Worm (Caenorhabditis elegans) whole organism, late embryonic: Measurements from ENCODE around the gene idpp-6.

Source experiments
- C38D4.7 ChIP-seq: fragments of 200-800 bp; sonication (Bioruptor generic); optimal IDR thresholded peaks from 2 replicates; lab custom pipeline; 2018; ENCODE audit warnings: mild to moderate bottlenecking, missing genetic modification characterization, moderate library complexity, missing compliant biosample characterization
- K02D7.2 ChIP-seq: sonication (generic microtip); optimal IDR thresholded peaks from 2 replicates; lab custom pipeline; 2017; ENCODE audit warnings: mild to moderate bottlenecking, missing genetic modification characterization, missing compliant biosample characterization
- K09A11.1 ChIP-seq: sonication (generic microtip); optimal IDR thresholded peaks from 2 replicates; lab custom pipeline; 2017; ENCODE audit warnings: antibody characterized with exemption, mild to moderate bottlenecking, missing genetic modification characterization, missing compliant biosample characterization; ENCODE audit not compliant: insufficient read depth
- T23F11.4 ChIP-seq: fragments of 200-800 bp; sonication (Bioruptor generic); optimal IDR thresholded peaks from 2 replicates; lab custom pipeline; 2018; ENCODE audit warnings: mild to moderate bottlenecking, missing genetic modification characterization, missing compliant biosample characterization
- ahr-1 ChIP-seq: sonication (generic microtip); optimal IDR thresholded peaks from 2 replicates; lab custom pipeline; 2016; ENCODE audit warnings: missing genetic modification characterization, missing compliant biosample characterization
- ceh-14 ChIP-seq: sonication (generic microtip); optimal IDR thresholded peaks from 2 replicates; lab custom pipeline; 2016; ENCODE audit warnings: missing genotype, missing genetic modification characterization, missing compliant biosample characterization
- ceh-18 ChIP-seq: sonication (generic microtip); optimal IDR thresholded peaks from 2 replicates; lab custom pipeline; 2016; ENCODE audit warnings: missing genetic modification characterization, missing compliant biosample characterization
- ceh-19 ChIP-seq: fragments of 200-800 bp; sonication (Bioruptor generic); optimal IDR thresholded peaks from 2 replicates; lab custom pipeline; 2018; ENCODE audit warnings: mild to moderate bottlenecking, missing genetic modification characterization, missing compliant biosample characterization
- ceh-22 ChIP-seq: sonication (generic microtip); optimal IDR thresholded peaks from 2 replicates; lab custom pipeline; 2017; ENCODE audit warnings: missing biosample characterization, missing genetic modification characterization
- ceh-24 ChIP-seq: sonication (generic microtip); optimal IDR thresholded peaks from 2 replicates; lab custom pipeline; 2016; ENCODE audit warnings: mild to moderate bottlenecking, missing genetic modification characterization, missing compliant biosample characterization
- ceh-30 ChIP-seq: fragments of 150-350 bp; optimal IDR thresholded peaks from 2 replicates; lab custom pipeline; 2014; ENCODE audit warnings: missing biosample characterization, missing genetic modification characterization
- ceh-31 ChIP-seq: sonication (generic microtip); optimal IDR thresholded peaks from 2 replicates; lab custom pipeline; 2016; ENCODE audit warnings: missing genetic modification characterization, missing compliant biosample characterization
- ceh-45 ChIP-seq: fragments of 200-800 bp; sonication (Bioruptor generic); IDR thresholded peaks from 2 replicates; pipeline ENCODE4 v1.3.6; 2022; ENCODE audit warnings: missing genetic modification reagents, missing genetic modification characterization, missing compliant biosample characterization
- ceh-48 ChIP-seq: sonication (generic microtip); optimal IDR thresholded peaks from 2 replicates; lab custom pipeline; 2016; ENCODE audit warnings: missing genetic modification characterization, inconsistent platforms, missing compliant biosample characterization
- che-1 ChIP-seq: sonication (generic microtip); optimal IDR thresholded peaks from 2 replicates; lab custom pipeline; 2016; ENCODE audit warnings: mild to moderate bottlenecking, missing genetic modification characterization, missing compliant biosample characterization
- dmd-4 ChIP-seq: sonication (generic microtip); optimal IDR thresholded peaks from 2 replicates; lab custom pipeline; 2016; ENCODE audit warnings: borderline replicate concordance, missing genetic modification characterization, missing compliant biosample characterization
- elt-2 ChIP-seq: sonication (generic microtip); optimal IDR thresholded peaks from 2 replicates; lab custom pipeline; 2016; ENCODE audit warnings: missing genetic modification reagents, missing genetic modification characterization, missing compliant biosample characterization
- elt-4 ChIP-seq: sonication (generic microtip); optimal IDR thresholded peaks from 2 replicates; lab custom pipeline; 2016; ENCODE audit warnings: missing genetic modification characterization, missing compliant biosample characterization
- ets-4 ChIP-seq: sonication (generic microtip); optimal IDR thresholded peaks from 2 replicates; lab custom pipeline; 2016; ENCODE audit warnings: missing genetic modification characterization, missing compliant biosample characterization
- fax-1 ChIP-seq: sonication (generic microtip); optimal IDR thresholded peaks from 2 replicates; lab custom pipeline; 2016; ENCODE audit warnings: missing genotype, missing genetic modification characterization, missing compliant biosample characterization
- hlh-13 ChIP-seq: fragments of 200-800 bp; sonication (Bioruptor generic); optimal IDR thresholded peaks from 2 replicates; lab custom pipeline; 2018; ENCODE audit warnings: mild to moderate bottlenecking, missing genetic modification characterization, missing compliant biosample characterization
- hlh-15 ChIP-seq: sonication (generic microtip); optimal IDR thresholded peaks from 2 replicates; lab custom pipeline; 2016; ENCODE audit warnings: missing genetic modification characterization, missing compliant biosample characterization
- hlh-30 ChIP-seq: sonication (generic microtip); optimal IDR thresholded peaks from 2 replicates; lab custom pipeline; 2017; ENCODE audit warnings: antibody characterized with exemption, missing genetic modification characterization, missing compliant biosample characterization; ENCODE audit not compliant: insufficient read depth
- hlh-6 ChIP-seq: sonication (generic microtip); optimal IDR thresholded peaks from 2 replicates; lab custom pipeline; 2016; ENCODE audit warnings: missing genotype, missing genetic modification characterization, missing compliant biosample characterization
- hlh-8 ChIP-seq: sonication (generic microtip); optimal IDR thresholded peaks from 2 replicates; lab custom pipeline; 2016; ENCODE audit warnings: missing genotype, missing genetic modification characterization, missing compliant biosample characterization
- lin-11 ChIP-seq: fragments of 200-800 bp; sonication (Bioruptor generic); optimal IDR thresholded peaks from 2 replicates; lab custom pipeline; 2018; ENCODE audit warnings: mild to moderate bottlenecking, missing genetic modification characterization, missing compliant biosample characterization
- madf-2 ChIP-seq: sonication (generic microtip); optimal IDR thresholded peaks from 2 replicates; lab custom pipeline; 2017; ENCODE audit warnings: missing genetic modification characterization, missing compliant biosample characterization
- nfya-1 ChIP-seq: sonication (generic microtip); optimal IDR thresholded peaks from 2 replicates; lab custom pipeline; 2017; ENCODE audit warnings: missing genetic modification characterization, mild to moderate bottlenecking, missing compliant biosample characterization, antibody characterized with exemption, moderate library complexity
- nhr-232 ChIP-seq: sonication (generic microtip); optimal IDR thresholded peaks from 2 replicates; lab custom pipeline; 2016; ENCODE audit warnings: missing genetic modification characterization, missing compliant biosample characterization
- odd-2 ChIP-seq: sonication (generic microtip); optimal IDR thresholded peaks from 2 replicates; lab custom pipeline; 2017; ENCODE audit warnings: antibody characterized with exemption, mild to moderate bottlenecking, missing genetic modification characterization, missing compliant biosample characterization
- pha-2 ChIP-seq: sonication (generic microtip); optimal IDR thresholded peaks from 2 replicates; lab custom pipeline; 2017; ENCODE audit warnings: mild to moderate bottlenecking, missing genetic modification characterization, missing compliant biosample characterization
- pqm-1 ChIP-seq: sonication (generic microtip); optimal IDR thresholded peaks from 2 replicates; lab custom pipeline; 2016; ENCODE audit warnings: missing genetic modification characterization, missing compliant biosample characterization
- ref-2 ChIP-seq: sonication (generic microtip); optimal IDR thresholded peaks from 2 replicates; lab custom pipeline; 2016; ENCODE audit warnings: missing genetic modification characterization, missing compliant biosample characterization
- sdc-2 ChIP-seq: sonication (generic microtip); optimal IDR thresholded peaks from 2 replicates; lab custom pipeline; 2016; ENCODE audit warnings: missing genotype, missing genetic modification characterization, missing compliant biosample characterization
- sox-2 ChIP-seq: fragments of 200-800 bp; sonication (Bioruptor generic); IDR thresholded peaks from 2 replicates; pipeline ENCODE4 v1.3.6; 2022; ENCODE audit warnings: missing genetic modification reagents, missing genetic modification characterization, missing compliant biosample characterization
- sox-4 ChIP-seq: sonication (generic microtip); optimal IDR thresholded peaks from 2 replicates; lab custom pipeline; 2017; ENCODE audit warnings: mild to moderate bottlenecking, missing genetic modification characterization, inconsistent platforms, missing compliant biosample characterization
- tbx-2 ChIP-seq: sonication (generic microtip); optimal IDR thresholded peaks from 2 replicates; lab custom pipeline; 2016; ENCODE audit warnings: missing genetic modification characterization, missing compliant biosample characterization
- unc-3 ChIP-seq, 2 experiments: fragments of 200-800 bp in 1 of 2; sonication (Bioruptor generic) in 1 of 2; sonication (generic microtip) in 1 of 2; conservative IDR thresholded peaks in 1 of 2; optimal IDR thresholded peaks in 1 of 2; 2 replicates each; pipeline versions ENCODE4 v1.3.6 to Lab custom; 2016 to 2022; ENCODE audit warnings: missing compliant biosample characterization in 2 of 2, missing genetic modification characterization in 2 of 2, missing genetic modification reagents in 1 of 2
- unc-42 ChIP-seq: sonication (generic microtip); optimal IDR thresholded peaks from 2 replicates; lab custom pipeline; 2016; ENCODE audit warnings: missing genotype, missing genetic modification characterization, missing compliant biosample characterization
- unc-86 ChIP-seq: sonication (generic microtip); optimal IDR thresholded peaks from 2 replicates; lab custom pipeline; 2016; ENCODE audit warnings: missing genetic modification characterization, missing compliant biosample characterization
- ztf-16 ChIP-seq: sonication (generic microtip); optimal IDR thresholded peaks from 2 replicates; lab custom pipeline; 2017; ENCODE audit warnings: missing genetic modification characterization, missing compliant biosample characterization

The idpp-6 gene

DNA sequence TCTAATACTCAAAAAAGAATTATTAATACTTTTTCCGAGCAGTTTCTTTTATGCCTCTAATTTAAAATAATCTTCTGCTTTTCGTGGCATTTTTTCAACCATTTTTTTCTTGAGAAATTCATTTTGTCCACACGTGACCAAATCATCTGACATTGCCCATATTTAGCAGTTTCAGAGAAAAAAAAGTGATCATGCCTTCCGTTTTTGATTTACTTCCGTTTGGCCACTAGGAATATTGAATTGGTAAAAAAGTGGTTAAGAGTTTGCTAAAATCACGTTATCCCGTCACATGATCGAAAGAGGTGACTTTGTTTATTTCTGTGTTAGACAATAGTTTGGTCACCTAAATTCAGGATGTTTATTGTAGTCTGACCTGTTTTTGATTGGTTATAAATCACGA, 21.4 kb downstream of the idpp-6 start:
- TF ChIP-seq ceh-18: no peak
- TF ChIP-seq ceh-31: no peak
- TF ChIP-seq odd-2 (tag; lab: Kevin White, UChicago): no peak
- no peak for TF ChIP-seq C38D4.7 (GFP tag; lab: Kevin White, UChicago)
- no peak for TF ChIP-seq elt-4
- peak; percentile 29 for TF ChIP-seq hlh-30 (tag; lab: Kevin White, UChicago)
- TF ChIP-seq hlh-6 (tag; lab: Kevin White, UChicago): no peak

DNA sequence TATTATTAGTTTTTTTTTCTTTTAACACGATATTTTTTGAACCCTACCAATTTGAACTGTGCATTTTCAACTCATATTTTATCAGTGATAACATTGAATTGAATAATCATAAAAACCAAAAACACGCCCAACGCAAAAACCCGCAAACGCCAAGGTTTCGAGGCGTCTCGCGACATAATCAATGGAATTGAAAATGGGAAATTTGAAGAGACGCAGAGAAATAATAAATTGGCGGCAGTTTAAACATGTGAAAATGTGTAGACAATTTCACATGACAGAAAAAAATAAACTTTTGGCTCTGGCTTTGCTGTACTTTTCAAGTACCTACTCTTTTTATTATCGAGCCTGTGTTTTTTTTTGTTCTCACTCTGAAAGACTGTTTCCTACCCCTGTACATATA, 21.9 kb downstream of the idpp-6 start:
- TF ChIP-seq ceh-22 (tag; lab: Kevin White, UChicago): no peak
- peak; percentile 4 for TF ChIP-seq hlh-30 (tag; lab: Kevin White, UChicago)
- peak; percentile 69 for TF ChIP-seq sdc-2 (tag; lab: Kevin White, UChicago)
- TF ChIP-seq K09A11.1 (tag; lab: Kevin White, UChicago): no peak
- TF ChIP-seq ceh-31: peak; percentile 11
- TF ChIP-seq unc-42: peak; percentile 66
- TF ChIP-seq ceh-48 (tag; lab: Kevin White, UChicago): peak; percentile 67
- TF ChIP-seq elt-2 (tag; lab: Kevin White, UChicago): peak; percentile 31

DNA sequence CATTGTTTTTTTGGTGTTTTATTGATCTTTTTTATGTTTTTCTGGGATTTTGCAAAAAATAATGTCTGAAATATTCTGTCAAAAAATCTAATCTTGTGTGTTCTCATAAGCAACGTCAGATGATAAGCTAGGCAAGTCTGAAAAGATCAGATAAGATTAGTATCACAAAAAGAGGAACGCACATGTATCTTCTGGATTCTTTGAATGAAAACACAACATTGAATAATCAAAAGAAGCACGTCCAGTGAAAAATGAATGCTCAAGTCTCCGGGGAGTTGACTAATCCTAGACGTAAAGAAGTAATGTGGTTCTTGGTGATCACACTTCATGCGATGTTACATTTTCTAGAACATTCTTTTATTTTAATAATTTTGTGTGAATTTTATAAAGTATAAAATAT, 22.5 kb downstream of the idpp-6 start:
- TF ChIP-seq ceh-24 (tag; lab: Kevin White, UChicago): no peak
- no peak for TF ChIP-seq unc-42
- no peak for TF ChIP-seq sox-4 (tag; lab: Kevin White, UChicago)
- TF ChIP-seq ceh-14 (tag; lab: Kevin White, UChicago): no peak
- TF ChIP-seq hlh-8 (tag; lab: Kevin White, UChicago): no peak

DNA sequence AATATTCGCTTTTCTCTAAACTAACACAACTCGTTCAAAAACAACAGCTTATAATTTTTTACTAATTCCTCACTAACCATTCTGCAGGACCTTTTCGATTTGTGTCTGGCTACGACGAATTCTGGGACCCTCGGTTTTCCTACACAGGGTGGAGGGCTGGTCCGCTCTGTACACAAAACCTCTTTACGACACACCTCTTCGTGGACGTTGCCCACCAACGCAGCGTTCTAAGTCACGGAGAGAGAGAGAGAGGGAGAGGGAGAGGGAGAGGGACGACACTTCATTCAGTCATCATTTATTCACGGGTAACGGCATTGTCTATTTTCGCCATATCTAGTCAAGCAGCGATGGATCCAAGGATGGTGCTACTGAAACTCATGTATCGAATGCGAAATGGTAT, 23.5 kb downstream of the idpp-6 start, which contains the start of gene atg-2:
atg-2 (plus strand) TSS at position 301 of the 400 bp plus-strand sequence.
- TF ChIP-seq ets-4 (tag; lab: Kevin White, UChicago): no peak
- no peak for TF ChIP-seq ceh-19
- TF ChIP-seq pqm-1 (tag; lab: Kevin White, UChicago): no peak
- TF ChIP-seq dmd-4 (tag; lab: Kevin White, UChicago): no peak
- TF ChIP-seq tbx-2: no peak
- no peak for TF ChIP-seq K02D7.2 (tag; lab: Kevin White, UChicago)
- TF ChIP-seq sox-4 (tag; lab: Kevin White, UChicago): no peak
- TF ChIP-seq T23F11.4 (GFP tag; lab: Kevin White, UChicago): no peak
- no peak for TF ChIP-seq hlh-13 (GFP tag; lab: Kevin White, UChicago)
- peak; percentile 15 for TF ChIP-seq nfya-1 (tag; lab: Kevin White, UChicago)
- no peak for TF ChIP-seq ref-2 (tag; lab: Kevin White, UChicago)
- TF ChIP-seq ahr-1 (tag; lab: Kevin White, UChicago): no peak
- TF ChIP-seq ceh-30 (tag; lab: Kevin White, UChicago): no peak
- TF ChIP-seq hlh-30 (tag; lab: Kevin White, UChicago): no peak
- no peak for TF ChIP-seq ceh-18
- TF ChIP-seq lin-11 (tag; lab: Kevin White, UChicago): no peak
- TF ChIP-seq sdc-2 (tag; lab: Kevin White, UChicago): peak; percentile 37
- no peak for TF ChIP-seq fax-1
- TF ChIP-seq hlh-15: no peak
- no peak for TF ChIP-seq pha-2 (tag; lab: Kevin White, UChicago)
- no peak for TF ChIP-seq ceh-24 (tag; lab: Kevin White, UChicago)
- peak; percentile 29 for TF ChIP-seq ceh-31

DNA sequence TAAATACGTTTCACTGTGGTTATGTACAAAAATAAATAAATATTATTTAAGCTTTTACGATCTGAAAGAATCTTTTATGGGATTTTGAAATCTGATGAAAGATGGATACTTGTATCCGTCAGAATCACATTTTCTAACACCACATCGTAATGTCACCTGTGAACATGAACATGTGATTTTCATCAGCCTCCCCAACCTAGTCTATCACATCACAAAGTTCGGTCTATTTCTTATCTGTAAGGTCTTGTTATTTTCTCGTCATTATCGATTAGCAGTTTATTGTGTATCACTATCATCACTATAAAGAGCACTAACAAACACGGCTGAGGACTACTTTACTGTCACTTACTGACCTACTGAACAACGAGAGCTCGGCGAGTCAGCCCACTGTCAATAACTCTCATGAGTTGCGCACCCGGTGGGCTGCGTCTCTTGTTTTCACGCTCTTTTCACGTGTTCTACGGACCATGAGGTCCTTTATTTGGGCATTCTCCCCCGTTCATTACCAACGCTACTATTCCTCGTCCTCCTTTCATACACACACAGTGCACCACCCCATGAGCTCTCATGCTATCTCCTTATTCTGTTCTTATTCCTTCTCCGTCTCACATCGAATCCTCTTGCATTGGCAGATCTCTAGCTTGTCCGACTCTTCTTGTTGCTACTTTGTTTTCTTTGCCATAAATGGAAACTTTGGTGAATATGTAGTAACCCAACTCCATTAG, 24.3 kb downstream of the idpp-6 start:
- TF ChIP-seq ceh-48 (tag; lab: Kevin White, UChicago) (no peak), hlh-6 (tag; lab: Kevin White, UChicago) (peak; percentile 56), che-1 (tag; lab: Kevin White, UChicago) (no peak), ceh-45 (GFP tag; lab: Robert Waterston, UW) (no peak), ets-4 (tag; lab: Kevin White, UChicago) (no peak), sdc-2 (tag; lab: Kevin White, UChicago) (peak; percentile 60), sox-2 (GFP tag; lab: Robert Waterston, UW) (peak; percentile 20; the same call in 1 of the 2 replicates), ceh-18 (no peak), unc-3 (GFP tag; conservative IDR thresholded peaks at IDR 0.05; lab: Robert Waterston, UW) (no peak), unc-3 (tag; optimal IDR thresholded peaks at IDR 0.05; lab: Kevin White, UChicago) (no peak), K09A11.1 (tag; lab: Kevin White, UChicago) (no peak), tbx-2 (peak; percentile 41), pqm-1 (tag; lab: Kevin White, UChicago) (no peak), ceh-24 (tag; lab: Kevin White, UChicago) (no peak), ref-2 (tag; lab: Kevin White, UChicago) (peak; percentile 53), nhr-232 (tag; lab: Kevin White, UChicago) (no peak), ztf-16 (no peak), unc-86 (tag; lab: Kevin White, UChicago) (no peak), madf-2 (tag; lab: Kevin White, UChicago) (no peak)
